Worm (Caenorhabditis elegans): Measurements from ENCODE around the gene F53F1.2.

DNA sequence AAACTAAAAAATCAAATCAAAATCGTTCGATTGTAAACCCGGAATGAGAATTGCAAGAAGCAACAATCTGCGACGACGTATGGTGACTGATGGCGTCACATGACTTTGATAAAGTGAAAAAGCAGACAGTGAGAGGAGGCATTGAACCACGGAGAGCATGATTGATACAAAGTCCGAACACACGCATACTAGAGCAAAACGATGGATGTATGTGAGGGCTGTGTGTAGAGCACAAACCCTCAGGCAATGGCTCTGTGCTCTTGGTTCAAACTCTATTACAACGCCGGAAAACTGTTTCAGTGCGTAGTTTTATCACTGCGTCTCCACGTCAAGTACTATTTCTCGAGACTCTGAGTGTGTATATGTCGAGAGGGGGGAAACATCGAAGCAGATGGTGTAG, 4.1 kb upstream of the F53F1.2 start:
- TF ChIP-seq pha-4 (tag; optimal IDR thresholded peaks at IDR 0.05) (no peak), F49E8.2 (tag; optimal IDR thresholded peaks at IDR 0.05; ENCODE audit: insufficient read depth) (no peak), tlf-1 (GFP tag; optimal IDR thresholded peaks at IDR 0.05) (no peak), F39B2.1 (GFP tag; IDR thresholded peaks at IDR 0.05) (no peak), B0336.3 (GFP tag; IDR thresholded peaks at IDR 0.05) (no peak), cebp-1 (GFP tag; IDR thresholded peaks at IDR 0.05) (no peak), cebp-1 (tag; optimal IDR thresholded peaks at IDR 0.05) (no peak), efl-1 (GFP tag; optimal IDR thresholded peaks at IDR 0.05) (no peak), snpc-4 (GFP tag; optimal IDR thresholded peaks at IDR 0.05) (no peak), snpc-4 (tag; optimal IDR thresholded peaks at IDR 0.05) (no peak), egl-18 (GFP tag; IDR thresholded peaks at IDR 0.05) (no peak), lin-40 (tag; optimal IDR thresholded peaks at IDR 0.05) (no peak), unc-62 (GFP tag; optimal IDR thresholded peaks at IDR 0.05) (no peak), ama-1 (optimal IDR thresholded peaks at IDR 0.05) (no peak), ama-1 (GFP tag; optimal IDR thresholded peaks at IDR 0.05) (no peak), madf-10 (tag; optimal IDR thresholded peaks at IDR 0.05) (no peak), sdz-38 (tag; optimal IDR thresholded peaks at IDR 0.05) (no peak)
